Worm (Caenorhabditis elegans): Measurements from ENCODE around the gene lron-12.

The lron-12 gene

DNA sequence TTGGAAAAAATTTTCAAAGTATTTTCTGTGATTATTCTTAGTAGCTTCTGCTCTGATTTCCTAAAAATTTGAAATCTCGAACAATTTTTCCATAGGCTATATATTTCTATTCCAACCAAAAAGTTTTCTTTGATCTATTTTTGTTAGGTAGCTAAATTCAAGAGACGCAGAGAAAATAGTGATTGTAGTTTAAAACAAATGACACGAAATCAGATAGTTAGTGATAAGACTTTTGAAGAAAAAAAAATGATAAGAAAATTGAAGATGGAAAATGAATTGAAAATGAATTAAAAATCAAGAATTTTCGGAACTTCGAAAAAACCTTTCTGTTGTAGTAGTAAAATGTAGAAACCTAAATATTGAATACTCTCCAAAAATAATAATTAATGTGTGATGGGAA is 17.3 kb upstream of the lron-12 start (continued):
- no peak for TF ChIP-seq aha-1 (tag)
- no peak for TF ChIP-seq nhr-102 (tag; optimal IDR thresholded peaks at IDR 0.05)
- TF ChIP-seq dmd-6 (GFP tag; IDR thresholded peaks at IDR 0.05), result peak; percentile 31; the same call in 1 of the 2 replicates
- TF ChIP-seq lin-29 (GFP tag; IDR thresholded peaks at IDR 0.05), result no peak
- no peak for TF ChIP-seq ama-1 (optimal IDR thresholded peaks at IDR 0.05)
- no peak for TF ChIP-seq gei-8 (GFP tag; optimal IDR thresholded peaks at IDR 0.05)
- no peak for TF ChIP-seq ceh-32 (tag; optimal IDR thresholded peaks at IDR 0.05; ENCODE audit: poor library complexity)
- peak; percentile 25 for TF ChIP-seq dve-1 (tag; optimal IDR thresholded peaks at IDR 0.05; ENCODE audit: insufficient read depth)
- no peak for TF ChIP-seq rbr-2 (tag; optimal IDR thresholded peaks at IDR 0.05)
- TF ChIP-seq vab-7 (GFP tag; IDR thresholded peaks at IDR 0.05), result no peak
- TF ChIP-seq skn-1 (tag; optimal IDR thresholded peaks at IDR 0.05), result no peak
- no peak for TF ChIP-seq ztf-7 (tag; optimal IDR thresholded peaks at IDR 0.05)
- TF ChIP-seq dpl-1 (GFP tag; optimal IDR thresholded peaks at IDR 0.05), result no peak
- no peak for TF ChIP-seq fkh-10 (GFP tag; optimal IDR thresholded peaks at IDR 0.05)
- TF ChIP-seq F10B5.3 (tag; optimal IDR thresholded peaks at IDR 0.05), result no peak
- no peak for TF ChIP-seq nhr-76 (tag; optimal IDR thresholded peaks at IDR 0.05)
- TF ChIP-seq Y75B8A.6 (GFP tag; IDR thresholded peaks at IDR 0.05), result no peak
- no peak for TF ChIP-seq nhr-237 (tag; optimal IDR thresholded peaks at IDR 0.05)
- no peak for TF ChIP-seq nhr-11 (tag; optimal IDR thresholded peaks at IDR 0.05)
- TF ChIP-seq unc-62 (GFP tag; optimal IDR thresholded peaks at IDR 0.05 in 1 of 2), result no peak
- no peak for TF ChIP-seq unc-62 (tag; optimal IDR thresholded peaks at IDR 0.05)
- no peak for TF ChIP-seq mdt-29 (GFP tag; IDR thresholded peaks at IDR 0.05)
- peak; percentile 90 for TF ChIP-seq nhr-28 (tag; optimal IDR thresholded peaks at IDR 0.05)
- no peak for TF ChIP-seq Y105C5A.15 (GFP tag; IDR thresholded peaks at IDR 0.05)
- no peak for TF ChIP-seq tag-97 (GFP tag; IDR thresholded peaks at IDR 0.05)
- no peak for TF ChIP-seq ZK337.2 (GFP tag; IDR thresholded peaks at IDR 0.05)
- TF ChIP-seq zip-11 (GFP tag; IDR thresholded peaks at IDR 0.05), result no peak
- no peak for TF ChIP-seq T26A8.4 (GFP tag; IDR thresholded peaks at IDR 0.05)
- TF ChIP-seq nhr-77 (tag; optimal IDR thresholded peaks at IDR 0.05), result peak; percentile 22
- TF ChIP-seq ces-1 (GFP tag; optimal IDR thresholded peaks at IDR 0.05), result no peak
- no peak for TF ChIP-seq unc-39 (tag; optimal IDR thresholded peaks at IDR 0.05)

- TF ChIP-seq ctbp-1 (GFP tag; IDR thresholded peaks at IDR 0.05) (no peak), unc-62 (GFP tag; optimal IDR thresholded peaks at IDR 0.05 in 1 of 2) (peak in 1 of 2 experiments; percentile 92), unc-62 (tag; optimal IDR thresholded peaks at IDR 0.05) (no peak)
These were observed 14.8 kb upstream of the lron-12 start for ce11 chrIII:12133121-12133520.

- no peak for TF ChIP-seq D1046.2 (GFP tag; IDR thresholded peaks at IDR 0.05)
- TF ChIP-seq F49E8.2 (tag; optimal IDR thresholded peaks at IDR 0.05; ENCODE audit: borderline replicate concordance), result no peak
- TF ChIP-seq dve-1 (tag; optimal IDR thresholded peaks at IDR 0.05; ENCODE audit: insufficient read depth), result no peak
- no peak for TF ChIP-seq fkh-10 (GFP tag; optimal IDR thresholded peaks at IDR 0.05)
- no peak for TF ChIP-seq Y75B8A.6 (GFP tag; IDR thresholded peaks at IDR 0.05)
- no peak for TF ChIP-seq spr-3 (GFP tag; optimal IDR thresholded peaks at IDR 0.05)
- TF ChIP-seq zip-2 (tag; optimal IDR thresholded peaks at IDR 0.05), result no peak
- TF ChIP-seq fos-1 (tag; optimal IDR thresholded peaks at IDR 0.05), result no peak
- no peak for TF ChIP-seq egl-27 (tag; optimal IDR thresholded peaks at IDR 0.05)
- no peak for TF ChIP-seq vab-7 (GFP tag; IDR thresholded peaks at IDR 0.05)
- no peak for TF ChIP-seq attf-4 (tag; optimal IDR thresholded peaks at IDR 0.05)
- no peak for TF ChIP-seq zip-11 (GFP tag; IDR thresholded peaks at IDR 0.05)
These were observed 13.5 kb upstream of the lron-12 start for ce11 chrIII:12131751-12132150.

DNA sequence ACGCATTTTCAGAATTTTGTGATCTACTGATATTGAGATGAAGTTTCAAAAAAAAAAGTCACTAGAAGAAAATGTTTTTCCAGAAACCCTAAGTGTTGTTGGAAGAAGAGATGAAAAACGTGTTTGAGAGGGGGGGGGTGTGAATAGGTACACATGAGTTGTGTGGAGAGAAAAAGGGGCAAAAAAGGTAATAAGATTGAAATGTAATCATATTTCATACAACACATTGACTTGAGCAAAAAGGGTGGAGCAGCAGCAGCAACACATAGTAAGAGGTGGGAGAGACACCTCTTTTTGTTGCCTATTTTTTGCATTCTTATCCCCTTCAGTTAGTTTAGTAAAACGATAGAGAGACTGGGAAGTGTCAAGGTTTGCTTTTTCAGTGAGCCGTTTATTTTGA is 12.5 kb upstream of the lron-12 start:
- TF ChIP-seq daf-19 (GFP tag; conservative IDR thresholded peaks at IDR 0.05) (no peak), aha-1 (tag) (peak; percentile 46)

All from whole organism, L4 larva.